Worm (Caenorhabditis elegans): ENCODE measurements around the gene asp-17.

DNA sequence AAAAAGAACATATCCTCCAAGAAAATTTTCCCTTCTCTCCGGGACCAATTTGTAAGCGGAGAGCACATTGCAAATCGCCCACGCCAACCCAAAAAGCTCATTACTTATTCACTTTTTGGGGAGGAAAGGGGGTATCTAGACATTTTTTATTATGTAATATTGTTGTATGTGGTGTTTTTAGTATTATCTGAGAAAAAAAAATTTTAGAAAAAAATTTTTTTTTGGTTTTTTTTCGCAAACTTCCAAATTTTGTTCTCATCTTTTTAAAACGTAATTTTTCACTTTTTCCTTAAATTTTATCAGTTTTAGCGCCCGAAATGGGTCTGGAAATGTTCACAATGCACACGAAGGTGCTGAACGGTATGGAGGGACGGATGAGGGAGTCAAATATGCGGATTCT, 22.8 kb upstream of the asp-17 start, which contains the start of gene twk-46:
- no peak for TF ChIP-seq fkh-10 (GFP tag; optimal IDR thresholded peaks at IDR 0.05)
- TF ChIP-seq nhr-11 (tag; optimal IDR thresholded peaks at IDR 0.05): no peak
- TF ChIP-seq pat-9 (tag; optimal IDR thresholded peaks at IDR 0.05): no peak
- TF ChIP-seq pag-3 (tag; optimal IDR thresholded peaks at IDR 0.05; ENCODE audit: borderline replicate concordance): no peak
- TF ChIP-seq pha-4 (tag; optimal IDR thresholded peaks at IDR 0.05): no peak
- TF ChIP-seq pros-1 (tag; optimal IDR thresholded peaks at IDR 0.05): no peak
- no peak for TF ChIP-seq C38D4.7 (GFP tag; optimal IDR thresholded peaks at IDR 0.05)
